Fruit fly (Drosophila melanogaster) whole organism: ENCODE measurements around the gene CG14205.

Experiments
- CG8478 ChIP-seq: fragments of >200 bp; optimal IDR thresholded peaks from 2 replicates; lab custom pipeline; 2018; ENCODE audit warnings: inconsistent platforms
- Dll ChIP-seq: fragments of >200 bp; optimal IDR thresholded peaks from 2 replicates; lab custom pipeline; 2017
- EcR ChIP-seq, 2 experiments: fragments of >200 bp; optimal IDR thresholded peaks; 2 replicates each; lab custom pipeline; 2017; ENCODE audit warnings: missing biosample characterization in 2 of 2, missing genetic modification characterization in 2 of 2, missing genetic modification reagents in 2 of 2
- pan ChIP-seq: fragments of >200 bp; optimal IDR thresholded peaks from 2 replicates; lab custom pipeline; 2017
- psq ChIP-seq: fragments of >200 bp; optimal IDR thresholded peaks from 2 replicates; lab custom pipeline; 2017
- usp ChIP-seq: fragments of >200 bp; optimal IDR thresholded peaks from 2 replicates; lab custom pipeline; 2017; ENCODE audit warnings: missing biosample characterization, missing genetic modification characterization, mixed read lengths

CG14205 gene

dm6 chrX:19603953-19604352, 11.5 kb downstream of the CG14205 start:
- TF ChIP-seq pan (no peak), EcR (GFP tag; optimal IDR thresholded peaks at IDR 0.05; lab: Kevin White, UChicago) (no peak), usp (GFP tag; lab: Kevin White, UChicago) (no peak), CG8478 (lab: Kevin White, UChicago) (no peak), psq (lab: Kevin White, UChicago) (no peak), Dll (lab: Kevin White, UChicago) (no peak)

- no peak for TF ChIP-seq usp (GFP tag; lab: Kevin White, UChicago)
- TF ChIP-seq psq (lab: Kevin White, UChicago), result no peak
- no peak for TF ChIP-seq Dll (lab: Kevin White, UChicago)
- TF ChIP-seq CG8478 (lab: Kevin White, UChicago), result no peak
- TF ChIP-seq EcR (GFP tag; optimal IDR thresholded peaks at IDR 0.05; lab: Kevin White, UChicago), result no peak
- no peak for TF ChIP-seq pan
Measured at dm6 chrX:19604997-19605396, 12.6 kb downstream of the CG14205 start, which contains the start of gene CG14207. Gene CG14207, plus strand, starts transcription at chrX:19605199.

- no peak for TF ChIP-seq CG8478 (lab: Kevin White, UChicago)
- no peak for TF ChIP-seq EcR (GFP tag; optimal IDR thresholded peaks at IDR 0.05; lab: Kevin White, UChicago)
- TF ChIP-seq psq (lab: Kevin White, UChicago), result no peak
- TF ChIP-seq Dll (lab: Kevin White, UChicago), result no peak
Measured at dm6 chrX:19605915-19606314, 13.5 kb downstream of the CG14205 start.

- TF ChIP-seq pan (no peak), Dll (lab: Kevin White, UChicago) (no peak), EcR (GFP tag; optimal IDR thresholded peaks at IDR 0.05; lab: Kevin White, UChicago) (no peak), psq (lab: Kevin White, UChicago) (no peak), usp (GFP tag; lab: Kevin White, UChicago) (no peak), CG8478 (lab: Kevin White, UChicago) (no peak)
Measured at dm6 chrX:19606558-19606957, 14.1 kb downstream of the CG14205 start.

dm6 chrX:19606971-19607370, 14.6 kb downstream of the CG14205 start:
- TF ChIP-seq pan (no peak), psq (lab: Kevin White, UChicago) (no peak), usp (GFP tag; lab: Kevin White, UChicago) (no peak), CG8478 (lab: Kevin White, UChicago) (no peak), Dll (lab: Kevin White, UChicago) (no peak), EcR (GFP tag; optimal IDR thresholded peaks at IDR 0.05; lab: Kevin White, UChicago) (no peak)

- TF ChIP-seq EcR (GFP tag; optimal IDR thresholded peaks at IDR 0.05; lab: Kevin White, UChicago), result no peak
- TF ChIP-seq Dll (lab: Kevin White, UChicago), result no peak
- no peak for TF ChIP-seq pan
- TF ChIP-seq psq (lab: Kevin White, UChicago), result no peak
- no peak for TF ChIP-seq usp (GFP tag; lab: Kevin White, UChicago)
- no peak for TF ChIP-seq CG8478 (lab: Kevin White, UChicago)
Measured at dm6 chrX:19608042-19608609, 15.7 kb downstream of the CG14205 start.

dm6 chrX:19611226-19611625, 18.8 kb downstream of the CG14205 start, which contains the start of the genes Shawn and Tyler:
Gene Shawn, plus strand, starts transcription at chrX:19611526.
Gene Tyler, plus strand, starts transcription at chrX:19611526.
- TF ChIP-seq pan (no peak), Dll (lab: Kevin White, UChicago) (no peak), CG8478 (lab: Kevin White, UChicago) (no peak)

- TF ChIP-seq EcR (GFP tag; optimal IDR thresholded peaks at IDR 0.05; lab: Kevin White, UChicago), result no peak
Measured at dm6 chrX:19613473-19613872, 21.1 kb downstream of the CG14205 start.

dm6 chrX:19615990-19616663, 23.7 kb downstream of the CG14205 start, which contains the start of gene CG14210:
Gene CG14210, plus strand, starts transcription at chrX:19616196.
- no peak for TF ChIP-seq EcR (GFP tag; optimal IDR thresholded peaks at IDR 0.05; lab: Kevin White, UChicago)
- TF ChIP-seq usp (GFP tag; lab: Kevin White, UChicago), result no peak
- no peak for TF ChIP-seq pan
- TF ChIP-seq Dll (lab: Kevin White, UChicago), result no peak
- TF ChIP-seq CG8478 (lab: Kevin White, UChicago), result no peak
- TF ChIP-seq psq (lab: Kevin White, UChicago), result no peak

dm6 chrX:19618183-19618740, 25.9 kb downstream of the CG14205 start, which contains the start of the genes Pstk and Tim9b:
Gene Pstk, minus strand, starts transcription at chrX:19618537.
Gene Tim9b, minus strand, starts transcription at chrX:19618537.
- TF ChIP-seq Dll (lab: Kevin White, UChicago), result no peak
- no peak for TF ChIP-seq usp (GFP tag; lab: Kevin White, UChicago)
- TF ChIP-seq EcR (GFP tag; optimal IDR thresholded peaks at IDR 0.05; lab: Kevin White, UChicago), result no peak
- no peak for TF ChIP-seq pan
- no peak for TF ChIP-seq psq (lab: Kevin White, UChicago)
- TF ChIP-seq CG8478 (lab: Kevin White, UChicago), result no peak

dm6 chrX:19621145-19621544, 28.7 kb downstream of the CG14205 start, which contains the start of gene CG14221:
Gene CG14221, minus strand, starts transcription at chrX:19621245.
- TF ChIP-seq psq (lab: Kevin White, UChicago) (no peak), EcR (GFP tag; optimal IDR thresholded peaks at IDR 0.05; lab: Kevin White, UChicago) (no peak), CG8478 (lab: Kevin White, UChicago) (no peak), pan (no peak), Dll (lab: Kevin White, UChicago) (no peak), usp (GFP tag; lab: Kevin White, UChicago) (no peak)
